Fruit fly (Drosophila melanogaster) whole organism, wandering third instar larva: ENCODE measurements around the gene Mettl14.
A peak's percentile ranks its signal among the peaks of the same experiment; 100 is the strongest.

Source experiments
- Abd-B ChIP-seq: fragments of >200 bp; optimal IDR thresholded peaks from 2 replicates; lab custom pipeline; 2017; ENCODE audit warnings: missing biosample characterization, missing genetic modification characterization
- CG32264 ChIP-seq: fragments of 200-800 bp; sonication (Bioruptor generic); optimal IDR thresholded peaks from 2 replicates; lab custom pipeline; 2016; ENCODE audit warnings: missing biosample characterization, missing genetic modification characterization
- CG9705 ChIP-seq: fragments of 200-800 bp; sonication (Bioruptor generic); optimal IDR thresholded peaks from 2 replicates; lab custom pipeline; 2018; ENCODE audit warnings: missing biosample characterization, mild to moderate bottlenecking, missing genetic modification characterization
- CrebA ChIP-seq: fragments of 200-800 bp; sonication (Bioruptor generic); optimal IDR thresholded peaks from 2 replicates; lab custom pipeline; 2016; ENCODE audit warnings: missing biosample characterization, mild to moderate bottlenecking, missing genetic modification characterization, borderline replicate concordance
- Dfd ChIP-seq: fragments of >200 bp; optimal IDR thresholded peaks from 2 replicates; lab custom pipeline; 2017; ENCODE audit warnings: missing biosample characterization, missing genetic modification characterization
- Dif ChIP-seq: fragments of 200-275, 200-300 bp; sonication (Bioruptor generic); optimal IDR thresholded peaks from 2 replicates; lab custom pipeline; 2018; ENCODE audit warnings: missing biosample characterization, missing genetic modification characterization; ENCODE audit not compliant: partially characterized antibody
- GATAd ChIP-seq: sonication (Bioruptor generic); optimal IDR thresholded peaks from 2 replicates; lab custom pipeline; 2016; ENCODE audit warnings: missing biosample characterization, missing genetic modification characterization
- HLH106 ChIP-seq: fragments of 200-800 bp; optimal IDR thresholded peaks from 3 replicates; lab custom pipeline; 2019; ENCODE audit warnings: missing biosample characterization, mild to moderate bottlenecking, missing genetic modification characterization, moderate library complexity
- Hnf4 ChIP-seq: fragments of 200-800 bp; sonication (Bioruptor generic); optimal IDR thresholded peaks from 2 replicates; lab custom pipeline; 2016; ENCODE audit warnings: missing biosample characterization, mild to moderate bottlenecking, missing genetic modification characterization
- Hr78 ChIP-seq: fragments of >200 bp; optimal IDR thresholded peaks from 2 replicates; lab custom pipeline; 2017; ENCODE audit warnings: missing biosample characterization, missing genetic modification characterization
- Hr83 ChIP-seq: fragments of 200-300 bp; sonication (Bioruptor generic); optimal IDR thresholded peaks from 2 replicates; lab custom pipeline; 2016; ENCODE audit warnings: missing biosample characterization, mild to moderate bottlenecking, missing genetic modification characterization, moderate library complexity; ENCODE audit not compliant: poor library complexity, severe bottlenecking
- Jra ChIP-seq: sonication (Bioruptor generic); optimal IDR thresholded peaks from 2 replicates; lab custom pipeline; 2016; ENCODE audit warnings: missing biosample characterization, missing genetic modification characterization
- Mio ChIP-seq: sonication (Bioruptor generic); optimal IDR thresholded peaks from 2 replicates; lab custom pipeline; 2016; ENCODE audit warnings: missing biosample characterization, missing genetic modification characterization
- Myc ChIP-seq: fragments of >200 bp; optimal IDR thresholded peaks from 2 replicates; lab custom pipeline; 2017
- N ChIP-seq: fragments of >200 bp; optimal IDR thresholded peaks from 2 replicates; lab custom pipeline; 2018; ENCODE audit warnings: missing biosample characterization, missing external identifiers, missing genetic modification characterization
- OdsH ChIP-seq: fragments of 200-800 bp; sonication (Bioruptor generic); optimal IDR thresholded peaks from 2 replicates; lab custom pipeline; 2016; ENCODE audit warnings: missing biosample characterization, mild to moderate bottlenecking, missing genetic modification characterization
- Rel ChIP-seq, 2 experiments: fragments of 200-800 bp; sonication (Bioruptor generic) in 1 of 2; optimal IDR thresholded peaks; 2 replicates in 1 of 2; 3 replicates in 1 of 2; lab custom pipeline; 2016 to 2019; ENCODE audit warnings: mild to moderate bottlenecking in 2 of 2, missing biosample characterization in 2 of 2, missing genetic modification characterization in 2 of 2, moderate library complexity in 1 of 2
- Sp1 ChIP-seq: fragments of 200-800 bp; sonication (Bioruptor generic); optimal IDR thresholded peaks from 3 replicates; lab custom pipeline; 2019; ENCODE audit warnings: missing biosample characterization, mild to moderate bottlenecking, missing genetic modification characterization, moderate library complexity
- Vsx2 ChIP-seq: fragments of 200-300, 225-300 bp; sonication (Bioruptor generic); optimal IDR thresholded peaks from 2 replicates; lab custom pipeline; 2018; ENCODE audit warnings: missing biosample characterization, missing genetic modification characterization; ENCODE audit not compliant: partially characterized antibody
- br ChIP-seq: fragments of 200-800 bp; sonication (Bioruptor generic); optimal IDR thresholded peaks from 2 replicates; lab custom pipeline; 2016; ENCODE audit warnings: missing biosample characterization, missing genetic modification characterization
- brk ChIP-seq: fragments of 200-800 bp; sonication (Bioruptor generic); optimal IDR thresholded peaks from 2 replicates; lab custom pipeline; 2016; ENCODE audit warnings: missing biosample characterization, mild to moderate bottlenecking, missing genetic modification characterization
- dl ChIP-seq, 2 experiments: fragments of 175-275, 200-275 bp in 1 of 2; fragments of 200-275 bp in 1 of 2; sonication (Bioruptor generic); optimal IDR thresholded peaks; lab custom pipeline; 2018; ENCODE audit warnings: mild to moderate bottlenecking in 2 of 2, missing biosample characterization in 2 of 2, missing genetic modification characterization in 2 of 2, moderate library complexity in 2 of 2; ENCODE audit not compliant: partially characterized antibody in 2 of 2, insufficient read depth in 1 of 2
- dmrt93B ChIP-seq: fragments of 200-800 bp; sonication (Bioruptor generic); optimal IDR thresholded peaks from 2 replicates; lab custom pipeline; 2018; ENCODE audit warnings: missing biosample characterization, mild to moderate bottlenecking, missing genetic modification characterization
- dsf ChIP-seq: sonication (Bioruptor generic); optimal IDR thresholded peaks from 2 replicates; lab custom pipeline; 2016; ENCODE audit warnings: missing biosample characterization, missing genetic modification characterization, borderline replicate concordance
- ey ChIP-seq: fragments of 200-800 bp; sonication (Bioruptor generic); optimal IDR thresholded peaks from 2 replicates; lab custom pipeline; 2016; ENCODE audit warnings: missing biosample characterization, missing genetic modification characterization
- foxo ChIP-seq, 2 experiments: fragments of 200-800 bp; sonication (Bioruptor generic); optimal IDR thresholded peaks; 2 replicates in 1 of 2; 3 replicates in 1 of 2; lab custom pipeline; 2016 to 2017; ENCODE audit warnings: missing biosample characterization in 2 of 2, missing genetic modification characterization in 2 of 2
- fru ChIP-seq: fragments of 200-800 bp; sonication (Bioruptor generic); optimal IDR thresholded peaks from 3 replicates; lab custom pipeline; 2016; ENCODE audit warnings: missing biosample characterization, mild to moderate bottlenecking, missing genetic modification characterization
- h ChIP-seq: fragments of 200-800 bp; sonication (Bioruptor generic); optimal IDR thresholded peaks from 3 replicates; lab custom pipeline; 2016; ENCODE audit warnings: missing biosample characterization, mild to moderate bottlenecking, missing genetic modification characterization
- jim ChIP-seq: fragments of 175-275, 200-325 bp; sonication (Bioruptor generic); optimal IDR thresholded peaks from 2 replicates; lab custom pipeline; 2016; ENCODE audit warnings: missing biosample characterization, mild to moderate bottlenecking, missing genetic modification characterization
- lola ChIP-seq: fragments of >200 bp; optimal IDR thresholded peaks from 2 replicates; lab custom pipeline; 2017; ENCODE audit warnings: missing biosample characterization, missing genetic modification characterization
- pan ChIP-seq: fragments of >200 bp; optimal IDR thresholded peaks from 2 replicates; lab custom pipeline; 2017
- psq ChIP-seq: fragments of 200-800 bp; sonication (Bioruptor generic); optimal IDR thresholded peaks from 3 replicates; lab custom pipeline; 2017; ENCODE audit warnings: missing biosample characterization, mild to moderate bottlenecking, missing genetic modification characterization, moderate library complexity
- rgr ChIP-seq: fragments of 200-800 bp; sonication (Bioruptor generic); optimal IDR thresholded peaks from 3 replicates; lab custom pipeline; 2016; ENCODE audit warnings: missing biosample characterization, mild to moderate bottlenecking, missing genetic modification characterization
- sage ChIP-seq: fragments of 200-800 bp; sonication (Bioruptor generic); optimal IDR thresholded peaks from 2 replicates; lab custom pipeline; 2016; ENCODE audit warnings: missing biosample characterization, mild to moderate bottlenecking, missing genetic modification characterization
- sv ChIP-seq: fragments of 200-800 bp; sonication (Bioruptor generic); optimal IDR thresholded peaks from 3 replicates; lab custom pipeline; 2016; ENCODE audit warnings: missing biosample characterization, missing genetic modification characterization
- tai ChIP-seq: sonication (Bioruptor generic); optimal IDR thresholded peaks from 2 replicates; lab custom pipeline; 2016; ENCODE audit warnings: missing biosample characterization, missing genetic modification characterization
- usp ChIP-seq: fragments of >200 bp; optimal IDR thresholded peaks from 2 replicates; lab custom pipeline; 2017; ENCODE audit warnings: missing biosample characterization, missing genetic modification characterization
- woc ChIP-seq: sonication (Bioruptor generic); optimal IDR thresholded peaks from 2 replicates; lab custom pipeline; 2016; ENCODE audit warnings: missing biosample characterization, mild to moderate bottlenecking, missing genetic modification characterization

The Mettl14 gene

DNA sequence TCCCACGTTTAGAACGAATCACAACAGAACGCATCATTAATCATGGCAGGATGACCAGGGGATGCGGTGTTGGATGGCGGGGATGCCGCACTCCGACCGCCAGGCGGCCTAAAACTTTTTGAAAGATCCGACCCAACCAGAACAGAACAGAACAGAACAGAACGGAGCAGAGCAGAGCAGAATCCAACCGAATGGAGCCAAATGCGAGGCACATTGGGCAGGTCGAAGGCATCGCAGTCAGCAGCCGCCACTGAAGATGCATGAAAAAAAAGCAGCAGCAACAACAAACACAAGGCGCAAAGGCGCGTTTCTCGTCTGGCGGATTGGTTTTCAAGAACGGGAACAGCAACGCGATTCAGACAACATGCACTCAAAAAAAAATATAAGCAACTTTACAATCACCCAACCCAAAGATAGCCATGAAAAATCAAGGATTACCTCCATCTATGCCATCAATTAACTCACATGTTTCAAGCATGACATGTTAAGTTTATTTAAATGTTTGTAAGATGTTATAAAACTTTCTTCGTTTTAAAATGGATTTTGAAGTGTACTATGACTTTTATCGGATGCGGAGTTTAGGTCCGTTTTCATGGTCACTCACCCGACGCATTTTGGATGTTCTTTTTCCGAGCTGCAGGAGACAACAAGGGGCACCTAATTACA is 28.7 kb upstream of the Mettl14 start:
- TF ChIP-seq usp (GFP tag; lab: Kevin White, UChicago) (no peak), CrebA (GFP tag; lab: Kevin White, UChicago) (peak; percentile 70), pan (lab: Kevin White, UChicago) (no peak), Myc (lab: Kevin White, UChicago) (no peak), sv (GFP tag; lab: Kevin White, UChicago) (peak; percentile 45), h (GFP tag; lab: Kevin White, UChicago) (peak; percentile 98), psq (peak; percentile 95), Hr78 (GFP tag; lab: Kevin White, UChicago) (no peak), Mio (GFP tag; lab: Kevin White, UChicago) (peak; percentile 64), Dfd (GFP tag; lab: Kevin White, UChicago) (no peak), Rel (GFP tag; optimal IDR thresholded peaks at IDR 0.05; lab: Kevin White, UChicago) (peak; percentile 93), Rel (tag; optimal IDR thresholded peaks at IDR 0.05; lab: Kevin White, UChicago) (peak; percentile 71), OdsH (GFP tag; lab: Kevin White, UChicago) (peak; percentile 97), CG32264 (GFP tag; lab: Kevin White, UChicago) (peak; percentile 95), HLH106 (tag; lab: Kevin White, UChicago) (peak; percentile 95), jim (GFP tag; lab: Kevin White, UChicago) (no peak), Hr83 (peak; percentile 6), tai (GFP tag; lab: Kevin White, UChicago) (peak; percentile 92), Sp1 (GFP tag; lab: Kevin White, UChicago) (peak; percentile 96), N (GFP tag; lab: Kevin White, UChicago) (no peak), woc (GFP tag; lab: Kevin White, UChicago) (peak; percentile 96), CG9705 (GFP tag; lab: Kevin White, UChicago) (peak; percentile 82), rgr (GFP tag; lab: Kevin White, UChicago) (peak; percentile 97), brk (GFP tag; lab: Kevin White, UChicago) (peak; percentile 95), Hnf4 (GFP tag; lab: Kevin White, UChicago) (peak; percentile 96), fru (peak; percentile 97), lola (GFP tag; lab: Kevin White, UChicago) (no peak), sage (peak; percentile 95), foxo (GFP tag; optimal IDR thresholded peaks at IDR 0.05; lab: Kevin White, UChicago) (peak; percentile 89 to 97), GATAd (GFP tag; lab: Kevin White, UChicago) (peak; percentile 34), ey (peak; percentile 97), br (GFP tag; lab: Kevin White, UChicago) (peak; percentile 97), Vsx2 (GFP tag; lab: Kevin White, UChicago) (peak; percentile 68), Jra (GFP tag; lab: Kevin White, UChicago) (peak; percentile 92), dl (GFP tag; optimal IDR thresholded peaks at IDR 0.05; lab: Kevin White, UChicago; ENCODE audit: insufficient read depth in 1 of 2, partially characterized antibody in 2 of 2) (no peak), Abd-B (GFP tag; lab: Kevin White, UChicago) (no peak), Dif (GFP tag; lab: Kevin White, UChicago) (no peak), dmrt93B (GFP tag; lab: Kevin White, UChicago) (peak; percentile 86), dsf (GFP tag; lab: Kevin White, UChicago) (peak; percentile 75)

dm6 chr2L:8280225-8280624 is 28.0 kb upstream of the Mettl14 start:
- TF ChIP-seq Rel (GFP tag; optimal IDR thresholded peaks at IDR 0.05; lab: Kevin White, UChicago) (no peak), Rel (tag; optimal IDR thresholded peaks at IDR 0.05; lab: Kevin White, UChicago) (no peak), Dif (GFP tag; lab: Kevin White, UChicago) (peak; percentile 57), Abd-B (GFP tag; lab: Kevin White, UChicago) (no peak), CrebA (GFP tag; lab: Kevin White, UChicago) (peak; percentile 23), Vsx2 (GFP tag; lab: Kevin White, UChicago) (peak; percentile 50), Jra (GFP tag; lab: Kevin White, UChicago) (no peak)
- TF ChIP-seq, all 38 proteins: peak for 3
